Worm (Caenorhabditis elegans) whole organism, young adult: ENCODE measurements around the gene ttr-22.

Experiments
- B0261.1 ChIP-seq: sonication (generic microtip); optimal IDR thresholded peaks from 2 replicates; lab custom pipeline; 2016; ENCODE audit warnings: mild to moderate bottlenecking, missing genetic modification characterization, moderate library complexity, missing compliant biosample characterization
- Y53F4B.3 ChIP-seq: fragments of 200-800 bp; sonication (Bioruptor generic); IDR thresholded peaks from 2 replicates; pipeline ENCODE4 v1.3.6; 2022; ENCODE audit warnings: missing genetic modification reagents, missing genetic modification characterization, missing compliant biosample characterization
- fkh-3 ChIP-seq: sonication (generic microtip); optimal IDR thresholded peaks from 2 replicates; lab custom pipeline; 2016; ENCODE audit warnings: mild to moderate bottlenecking, missing genetic modification characterization, missing compliant biosample characterization
- hrde-1 ChIP-seq: sonication (generic microtip); optimal IDR thresholded peaks from 2 replicates; lab custom pipeline; 2016; ENCODE audit warnings: missing genetic modification characterization, mild to moderate bottlenecking, missing compliant biosample characterization, moderate library complexity, missing genotype, missing genetic modification reagents, borderline replicate concordance
- lag-1 ChIP-seq: fragments of 200-800 bp; sonication (Bioruptor generic); IDR thresholded peaks from 2 replicates; pipeline ENCODE4 v1.3.6; 2022; ENCODE audit warnings: missing genetic modification reagents, missing genetic modification characterization, missing compliant biosample characterization
- nfya-1 ChIP-seq: sonication (generic microtip); optimal IDR thresholded peaks from 2 replicates; lab custom pipeline; 2017; ENCODE audit warnings: antibody characterized with exemption, missing compliant biosample characterization, missing genetic modification characterization, borderline replicate concordance; ENCODE audit not compliant: insufficient read depth
- rcor-1 ChIP-seq: fragments of 200-800 bp; sonication (Bioruptor generic); IDR thresholded peaks from 2 replicates; pipeline ENCODE4 v1.3.6; 2022; ENCODE audit warnings: missing genetic modification reagents, missing genetic modification characterization, missing compliant biosample characterization
- rec-8 ChIP-seq, 2 experiments: sonication (generic microtip); optimal IDR thresholded peaks; 2 replicates each; lab custom pipeline; 2016; ENCODE audit warnings: mild to moderate bottlenecking in 2 of 2, missing genetic modification characterization in 2 of 2, missing genetic modification reagents in 2 of 2, missing genotype in 2 of 2, missing biosample characterization in 1 of 2, missing compliant biosample characterization in 1 of 2, moderate library complexity in 1 of 2
- unc-62 ChIP-seq: fragments of 150-350 bp; optimal IDR thresholded peaks from 2 replicates; lab custom pipeline; 2014; ENCODE audit warnings: missing biosample characterization, missing genetic modification reagents, missing genetic modification characterization

- TF ChIP-seq rec-8 (tag; optimal IDR thresholded peaks at IDR 0.05; lab: Kevin White, UChicago), result no peak
- TF ChIP-seq nfya-1 (tag; lab: Kevin White, UChicago), result no peak
- TF ChIP-seq lag-1, result no peak
- TF ChIP-seq fkh-3, result no peak
- no peak for TF ChIP-seq unc-62
- TF ChIP-seq Y53F4B.3 (GFP tag; lab: Robert Waterston, UW), result no peak
- TF ChIP-seq B0261.1, result no peak
- no peak for TF ChIP-seq rcor-1
- no peak for TF ChIP-seq hrde-1 (tag; lab: Kevin White, UChicago)
Observed at ce11 chrV:12263723-12264122, 22.5 kb downstream of the ttr-22 start, which contains the start of gene ssp-35.
